Worm (Caenorhabditis elegans): ENCODE measurements around the gene mccc-2.

The mccc-2 gene

ce11 chrIII:9091392-9092291 lies 2.5 kb upstream of the mccc-2 start, which contains the start of gene glp-1:
glp-1 (plus strand) TSS chrIII:9092241.
- TF ChIP-seq hlh-4 (tag; optimal IDR thresholded peaks at IDR 0.05): no peak
- TF ChIP-seq blmp-1 (tag; optimal IDR thresholded peaks at IDR 0.05): peak; percentile 68

- no peak for TF ChIP-seq nhr-90 (tag; optimal IDR thresholded peaks at IDR 0.05; ENCODE audit: poor library complexity)
- no peak for TF ChIP-seq C34B4.2 (tag; optimal IDR thresholded peaks at IDR 0.05)
- no peak for TF ChIP-seq unc-30 (tag; optimal IDR thresholded peaks at IDR 0.05)
- no peak for TF ChIP-seq tlp-1 (tag; optimal IDR thresholded peaks at IDR 0.05)
- TF ChIP-seq snu-23 (GFP tag; optimal IDR thresholded peaks at IDR 0.05): peak; percentile 3
- no peak for TF ChIP-seq ama-1 (optimal IDR thresholded peaks at IDR 0.05)
- TF ChIP-seq rnt-1 (tag; optimal IDR thresholded peaks at IDR 0.05): peak; percentile 23
- no peak for TF ChIP-seq nhr-76 (tag; optimal IDR thresholded peaks at IDR 0.05)
- no peak for TF ChIP-seq elt-3 (tag; optimal IDR thresholded peaks at IDR 0.05)
- TF ChIP-seq mab-9 (GFP tag; IDR thresholded peaks at IDR 0.05): no peak
- no peak for TF ChIP-seq irx-1 (tag; optimal IDR thresholded peaks at IDR 0.05)
- no peak for TF ChIP-seq sptf-1 (tag; optimal IDR thresholded peaks at IDR 0.05)
- peak; percentile 21 for TF ChIP-seq lin-39 (tag; optimal IDR thresholded peaks at IDR 0.05)
- TF ChIP-seq aha-1 (tag; optimal IDR thresholded peaks at IDR 0.05): no peak
- no peak for TF ChIP-seq nhr-85 (tag)
- TF ChIP-seq mdl-1 (tag; optimal IDR thresholded peaks at IDR 0.05): no peak
- TF ChIP-seq efl-1 (optimal IDR thresholded peaks at IDR 0.05): no peak
- peak in 1 of 2 experiments; percentile 74 for TF ChIP-seq efl-1 (GFP tag; optimal IDR thresholded peaks at IDR 0.05 in 1 of 2)
- TF ChIP-seq ceh-88 (GFP tag; IDR thresholded peaks at IDR 0.05): no peak
- TF ChIP-seq sup-37 (GFP tag; optimal IDR thresholded peaks at IDR 0.05): no peak
- no peak for TF ChIP-seq fkh-4 (tag; optimal IDR thresholded peaks at IDR 0.05; ENCODE audit: borderline replicate concordance)
- TF ChIP-seq pqm-1 (tag; optimal IDR thresholded peaks at IDR 0.05): no peak
- TF ChIP-seq nhr-71 (tag; optimal IDR thresholded peaks at IDR 0.05): peak; percentile 27
- no peak for TF ChIP-seq ceh-8 (GFP tag; optimal IDR thresholded peaks at IDR 0.05)
- TF ChIP-seq lin-15B (tag; optimal IDR thresholded peaks at IDR 0.05): no peak
- no peak for TF ChIP-seq elt-2 (tag; optimal IDR thresholded peaks at IDR 0.05)
- TF ChIP-seq xbp-1 (tag; optimal IDR thresholded peaks at IDR 0.05): no peak
- TF ChIP-seq jun-1 (tag; optimal IDR thresholded peaks at IDR 0.05): no peak
- TF ChIP-seq nhr-12 (tag; optimal IDR thresholded peaks at IDR 0.05): no peak
- TF ChIP-seq tbx-2 (tag; optimal IDR thresholded peaks at IDR 0.05): no peak
- TF ChIP-seq mep-1 (tag; optimal IDR thresholded peaks at IDR 0.05): no peak
- TF ChIP-seq ets-5 (GFP tag; IDR thresholded peaks at IDR 0.05): no peak
- TF ChIP-seq dsc-1 (tag; optimal IDR thresholded peaks at IDR 0.05): no peak
- TF ChIP-seq lin-14 (GFP tag; optimal IDR thresholded peaks at IDR 0.05): peak; percentile 50
- no peak for TF ChIP-seq C04F5.9 (tag; optimal IDR thresholded peaks at IDR 0.05)
- peak in 1 of 2 experiments; percentile 16 for TF ChIP-seq lsy-2 (tag; optimal IDR thresholded peaks at IDR 0.05)
- TF ChIP-seq ztf-4 (tag; optimal IDR thresholded peaks at IDR 0.05): no peak
- no peak for TF ChIP-seq nhr-47 (tag; optimal IDR thresholded peaks at IDR 0.05)
Observed at ce11 chrIII:9084329-9084728, 4.8 kb downstream of the mccc-2 start.

ce11 chrIII:9083118-9083517 lies 6.1 kb downstream of the mccc-2 start:
- TF ChIP-seq ces-1 (GFP tag; optimal IDR thresholded peaks at IDR 0.05) (no peak), nhr-237 (tag; optimal IDR thresholded peaks at IDR 0.05) (no peak), lin-39 (tag; optimal IDR thresholded peaks at IDR 0.05) (no peak), ets-5 (GFP tag; IDR thresholded peaks at IDR 0.05) (no peak), lin-14 (GFP tag; optimal IDR thresholded peaks at IDR 0.05) (peak; percentile 22), lsy-2 (tag; optimal IDR thresholded peaks at IDR 0.05) (peak in 1 of 2 experiments; percentile 18), rnt-1 (tag; optimal IDR thresholded peaks at IDR 0.05) (peak; percentile 23), swsn-7 (tag; optimal IDR thresholded peaks at IDR 0.05) (no peak), lin-35 (GFP tag; optimal IDR thresholded peaks at IDR 0.05) (no peak), snu-23 (GFP tag; optimal IDR thresholded peaks at IDR 0.05) (peak; percentile 24), nhr-71 (tag; optimal IDR thresholded peaks at IDR 0.05) (peak; percentile 62), tlp-1 (tag; optimal IDR thresholded peaks at IDR 0.05) (no peak), nhr-28 (tag; optimal IDR thresholded peaks at IDR 0.05) (no peak)
